Worm (Caenorhabditis elegans) whole organism, dauer: ENCODE data around the gene F25H9.2.
"Not testable (repeated sequence)": the region's sequence is repeated elsewhere in the genome, so short reads cannot be mapped to it uniquely, and the experiment has no call there.

Experiments
- unc-62 ChIP-seq: sonication (generic microtip); optimal IDR thresholded peaks from 2 replicates; lab custom pipeline; 2017; ENCODE audit warnings: missing biosample characterization, missing genetic modification reagents, missing genetic modification characterization

The F25H9.2 gene

ce11 chrV:13428660-13429059, 29.2 kb upstream of the F25H9.2 start, which contains the start of gene srd-19:
Gene srd-19 (minus strand): TSS chrV:13428760.
- TF ChIP-seq unc-62 (GFP tag; lab: Kevin White, UChicago), result no peak

ce11 chrV:13432364-13432763, 25.5 kb upstream of the F25H9.2 start, which contains the start of gene srd-17:
Gene srd-17 (minus strand): TSS chrV:13432714.
- TF ChIP-seq unc-62 (GFP tag; lab: Kevin White, UChicago), result no peak

ce11 chrV:13437473-13438074, 20.3 kb upstream of the F25H9.2 start, which contains the start of gene mes-4:
Gene mes-4 (minus strand): TSS chrV:13437545.
- TF ChIP-seq unc-62 (GFP tag; lab: Kevin White, UChicago), result no peak

ce11 chrV:13441661-13442060, 16.2 kb upstream of the F25H9.2 start, which contains the start of gene col-162:
Gene col-162 (plus strand): TSS chrV:13441961.
- no peak for TF ChIP-seq unc-62 (GFP tag; lab: Kevin White, UChicago)

ce11 chrV:13442819-13443218, 15.1 kb upstream of the F25H9.2 start:
- TF ChIP-seq unc-62 (GFP tag; lab: Kevin White, UChicago), result no peak

ce11 chrV:13443535-13443934, 14.3 kb upstream of the F25H9.2 start, which contains the start of gene Y2H9A.6:
Gene Y2H9A.6 (plus strand): TSS chrV:13443835.
- not testable (repeated sequence) for TF ChIP-seq unc-62 (GFP tag; lab: Kevin White, UChicago)

ce11 chrV:13445229-13445949, 12.5 kb upstream of the F25H9.2 start, which contains the start of gene Y2H9A.4:
Gene Y2H9A.4 (plus strand): TSS chrV:13445899.
- no peak for TF ChIP-seq unc-62 (GFP tag; lab: Kevin White, UChicago)

ce11 chrV:13453334-13453733, 4.5 kb upstream of the F25H9.2 start, which contains the start of gene lurp-2:
Gene lurp-2 (plus strand): TSS chrV:13453634.
- TF ChIP-seq unc-62 (GFP tag; lab: Kevin White, UChicago), result no peak

- no peak for TF ChIP-seq unc-62 (GFP tag; lab: Kevin White, UChicago)
These were observed 2.4 kb upstream of the F25H9.2 start, which contains the start of gene lurp-3 for ce11 chrV:13455448-13455847. Gene lurp-3 (plus strand): TSS chrV:13455748.

- no peak for TF ChIP-seq unc-62 (GFP tag; lab: Kevin White, UChicago)
These were observed 1.4 kb downstream of the F25H9.2 start, which contains the start of gene bath-39 for ce11 chrV:13459323-13459722. Gene bath-39 (plus strand): TSS chrV:13459459.

ce11 chrV:13462974-13463373, 5.1 kb downstream of the F25H9.2 start, which contains the start of gene frm-10:
Gene frm-10 (plus strand): TSS chrV:13463207.
- no peak for TF ChIP-seq unc-62 (GFP tag; lab: Kevin White, UChicago)

- TF ChIP-seq unc-62 (GFP tag; lab: Kevin White, UChicago), result no peak
These were observed 6.2 kb downstream of the F25H9.2 start for ce11 chrV:13464123-13464522.

ce11 chrV:13468190-13468765, 10.4 kb downstream of the F25H9.2 start, which contains the start of the genes F25H9.6 and F25H9.7:
Gene F25H9.6 (minus strand): TSS chrV:13468361.
Gene F25H9.7 (plus strand): TSS chrV:13468376.
- no peak for TF ChIP-seq unc-62 (GFP tag; lab: Kevin White, UChicago)

- TF ChIP-seq unc-62 (GFP tag; lab: Kevin White, UChicago), result no peak
These were observed 14.2 kb downstream of the F25H9.2 start for ce11 chrV:13472062-13472461.

ce11 chrV:13473467-13473866, 15.6 kb downstream of the F25H9.2 start, which contains the start of gene T10G3.1:
Gene T10G3.1 (minus strand): TSS chrV:13473679.
- no peak for TF ChIP-seq unc-62 (GFP tag; lab: Kevin White, UChicago)

ce11 chrV:13476350-13476749, 18.5 kb downstream of the F25H9.2 start, which contains the start of gene T10G3.8:
Gene T10G3.8 (minus strand): TSS chrV:13476450.
- TF ChIP-seq unc-62 (GFP tag; lab: Kevin White, UChicago), result no peak
